Fruit fly (Drosophila melanogaster) whole organism, embryonic: ENCODE results near the gene CG14339.
A peak's percentile ranks its signal among the peaks of the same experiment; 100 is the strongest.

Source experiments
- ATbp ChIP-seq: fragments of 200-800 bp; sonication (Bioruptor generic); optimal IDR thresholded peaks from 2 replicates; lab custom pipeline; 2017; ENCODE audit warnings: missing biosample characterization, mild to moderate bottlenecking, missing genetic modification characterization, missing genetic modification reagents
- Antp ChIP-seq: fragments of 200-800 bp; sonication (Bioruptor generic); optimal IDR thresholded peaks from 3 replicates; lab custom pipeline; 2016; ENCODE audit warnings: missing biosample characterization, missing genetic modification characterization
- B-H2 ChIP-seq: fragments of 200-800 bp; sonication (Bioruptor generic); optimal IDR thresholded peaks from 2 replicates; lab custom pipeline; 2018; ENCODE audit warnings: missing biosample characterization, mild to moderate bottlenecking, missing genetic modification characterization
- BtbVII ChIP-seq: fragments of 200-800 bp; sonication (Bioruptor generic); optimal IDR thresholded peaks from 3 replicates; lab custom pipeline; 2017; ENCODE audit warnings: missing biosample characterization, mild to moderate bottlenecking, missing genetic modification characterization
- CG12071 ChIP-seq: fragments of 200-800 bp; sonication (Bioruptor generic); optimal IDR thresholded peaks from 3 replicates; lab custom pipeline; 2018; ENCODE audit warnings: missing biosample characterization, mild to moderate bottlenecking, missing genetic modification characterization
- CG12659 ChIP-seq: fragments of 200-800 bp; sonication (Bioruptor generic); optimal IDR thresholded peaks from 3 replicates; lab custom pipeline; 2017; ENCODE audit warnings: mild to moderate bottlenecking, missing biosample characterization, missing genetic modification reagents, missing genetic modification characterization
- CG12769 ChIP-seq: fragments of 200-800 bp; sonication (Bioruptor generic); optimal IDR thresholded peaks from 2 replicates; lab custom pipeline; 2019; ENCODE audit warnings: missing biosample characterization, mild to moderate bottlenecking, missing genetic modification characterization, moderate library complexity
- CG15011 ChIP-seq: fragments of 200-800 bp; sonication (Bioruptor generic); optimal IDR thresholded peaks from 3 replicates; lab custom pipeline; 2018; ENCODE audit warnings: missing biosample characterization, mild to moderate bottlenecking, missing genetic modification characterization
- CG15269 ChIP-seq: fragments of 200-800 bp; sonication (Bioruptor generic); optimal IDR thresholded peaks from 2 replicates; lab custom pipeline; 2018; ENCODE audit warnings: missing biosample characterization, mild to moderate bottlenecking, missing genetic modification characterization, moderate library complexity
- CG1602 ChIP-seq: fragments of 200-800 bp; sonication (Bioruptor generic); optimal IDR thresholded peaks from 3 replicates; lab custom pipeline; 2016; ENCODE audit warnings: missing biosample characterization, missing genetic modification characterization
- CG17186 ChIP-seq: fragments of 200-800 bp; sonication (Bioruptor generic); optimal IDR thresholded peaks from 3 replicates; lab custom pipeline; 2017; ENCODE audit warnings: missing biosample characterization, missing genetic modification reagents, missing genetic modification characterization
- CG18599 ChIP-seq: fragments of 200-800 bp; sonication (Bioruptor generic); optimal IDR thresholded peaks from 3 replicates; lab custom pipeline; 2017; ENCODE audit warnings: missing biosample characterization, missing genetic modification characterization, mild to moderate bottlenecking, moderate library complexity, missing genetic modification reagents
- CG2120 ChIP-seq: fragments of 200-800 bp; sonication (Bioruptor generic); optimal IDR thresholded peaks from 3 replicates; lab custom pipeline; 2016; ENCODE audit warnings: missing biosample characterization, missing genetic modification characterization
- CG2678 ChIP-seq: fragments of 200-800 bp; sonication (Bioruptor generic); optimal IDR thresholded peaks from 3 replicates; lab custom pipeline; 2019; ENCODE audit warnings: missing biosample characterization, mild to moderate bottlenecking, missing genetic modification characterization, moderate library complexity
- CG32532 ChIP-seq: fragments of 200-800 bp; sonication (Bioruptor generic); IDR thresholded peaks from 2 replicates; pipeline ENCODE4 v1.3.6; 2022; ENCODE audit warnings: missing biosample characterization, missing genetic modification characterization
- CG34376 ChIP-seq: fragments of 200-800 bp; sonication (Bioruptor generic); optimal IDR thresholded peaks from 2 replicates; lab custom pipeline; 2018; ENCODE audit warnings: missing biosample characterization, mild to moderate bottlenecking, missing genetic modification characterization
- CG4360 ChIP-seq: fragments of 200-800 bp; sonication (Bioruptor generic); IDR thresholded peaks from 2 replicates; pipeline ENCODE4 v1.3.6; 2022; ENCODE audit warnings: missing biosample characterization, missing genetic modification characterization
- CG6175 ChIP-seq: fragments of 200-800 bp; sonication (Bioruptor generic); IDR thresholded peaks from 3 replicates; pipeline ENCODE4 v1.3.6; 2022; ENCODE audit warnings: missing biosample characterization, missing genetic modification characterization
- CG6813 ChIP-seq: fragments of 200-800 bp; sonication (Bioruptor generic); optimal IDR thresholded peaks from 2 replicates; lab custom pipeline; 2017; ENCODE audit warnings: missing biosample characterization, missing genetic modification characterization, mild to moderate bottlenecking, moderate library complexity, missing genetic modification reagents
- CG8089 ChIP-seq: fragments of 200-800 bp; sonication (Bioruptor generic); optimal IDR thresholded peaks from 3 replicates; lab custom pipeline; 2016; ENCODE audit warnings: missing biosample characterization, missing genetic modification characterization
- CG8281 ChIP-seq: fragments of 200-800 bp; sonication (Bioruptor generic); optimal IDR thresholded peaks from 2 replicates; lab custom pipeline; 2018; ENCODE audit warnings: missing biosample characterization, mild to moderate bottlenecking, missing genetic modification characterization, moderate library complexity
- CrebB ChIP-seq: fragments of 200-800 bp; sonication (Bioruptor generic); optimal IDR thresholded peaks from 3 replicates; lab custom pipeline; 2018; ENCODE audit warnings: missing biosample characterization, mild to moderate bottlenecking, missing genetic modification characterization
- Dip3 ChIP-seq: fragments of 200-800 bp; sonication (Bioruptor generic); optimal IDR thresholded peaks from 3 replicates; lab custom pipeline; 2016; ENCODE audit warnings: missing biosample characterization, missing genetic modification characterization
- Doc3 ChIP-seq: fragments of 200-800 bp; sonication (Bioruptor generic); IDR thresholded peaks from 3 replicates; pipeline ENCODE4 v1.3.6; 2022; ENCODE audit warnings: missing biosample characterization, missing genetic modification characterization; ENCODE audit not compliant: partially characterized antibody
- Drgx ChIP-seq: fragments of 200-800 bp; sonication (Bioruptor generic); IDR thresholded peaks from 2 replicates; pipeline ENCODE4 v1.3.6; 2022; ENCODE audit warnings: missing biosample characterization, missing genetic modification characterization
- E2f1 ChIP-seq: fragments of 200-800 bp; sonication (Bioruptor generic); IDR thresholded peaks from 2 replicates; pipeline ENCODE4 v1.3.6; 2022; ENCODE audit warnings: missing biosample characterization, missing genetic modification characterization
- Ets65A ChIP-seq: fragments of 200-800 bp; sonication (Bioruptor generic); peaks from one replicate; lab custom pipeline; 2016; ENCODE audit warnings: missing biosample characterization, missing genetic modification characterization
- Fer3 ChIP-seq: fragments of 200-800 bp; sonication (Bioruptor generic); optimal IDR thresholded peaks from 2 replicates; lab custom pipeline; 2018; ENCODE audit warnings: missing biosample characterization, mild to moderate bottlenecking, missing genetic modification characterization, moderate library complexity
- HHEX ChIP-seq: fragments of 200-800 bp; sonication (Bioruptor generic); optimal IDR thresholded peaks from 3 replicates; lab custom pipeline; 2017; ENCODE audit warnings: missing biosample characterization, mild to moderate bottlenecking, missing genetic modification characterization, missing genetic modification reagents
- Hmr ChIP-seq: fragments of 200-800 bp; sonication (Bioruptor generic); optimal IDR thresholded peaks from 3 replicates; lab custom pipeline; 2017; ENCODE audit warnings: mild to moderate bottlenecking, missing biosample characterization, missing genetic modification reagents, missing genetic modification characterization
- Hr78 ChIP-seq, 2 experiments: fragments of 200-800 bp in 1 of 2; fragments of >200 bp in 1 of 2; sonication (Bioruptor generic) in 1 of 2; optimal IDR thresholded peaks; 2 replicates each; lab custom pipeline; 2017 to 2019; ENCODE audit warnings: missing biosample characterization in 2 of 2, missing genetic modification characterization in 2 of 2, mild to moderate bottlenecking in 1 of 2, moderate library complexity in 1 of 2
- Med ChIP-seq: fragments of 200-800 bp; sonication (Bioruptor generic); peaks from one replicate; lab custom pipeline; 2016; ENCODE audit warnings: missing biosample characterization, missing genetic modification characterization, mild to moderate bottlenecking, inconsistent platforms, moderate library complexity
- NC2β ChIP-seq: fragments of 200-800 bp; sonication (Bioruptor generic); optimal IDR thresholded peaks from 2 replicates; lab custom pipeline; 2016; ENCODE audit warnings: missing biosample characterization, missing genetic modification characterization
- Nf-YB ChIP-seq: fragments of 200-800 bp; sonication (Bioruptor generic); optimal IDR thresholded peaks from 3 replicates; lab custom pipeline; 2019; ENCODE audit warnings: missing biosample characterization, mild to moderate bottlenecking, missing genetic modification characterization, moderate library complexity
- PHDP ChIP-seq: fragments of 200-800 bp; sonication (Bioruptor generic); optimal IDR thresholded peaks from 3 replicates; lab custom pipeline; 2018; ENCODE audit warnings: missing biosample characterization, mild to moderate bottlenecking, missing genetic modification characterization, moderate library complexity
- Pdp1 ChIP-seq, 2 experiments: fragments of 200-800 bp; sonication (Bioruptor generic); optimal IDR thresholded peaks; 3 replicates each; lab custom pipeline; 2016; ENCODE audit warnings: missing biosample characterization in 2 of 2, missing genetic modification characterization in 2 of 2, mild to moderate bottlenecking in 1 of 2, moderate library complexity in 1 of 2
- Rfx ChIP-seq: fragments of 200-800 bp; sonication (Bioruptor generic); IDR thresholded peaks from 2 replicates; pipeline ENCODE4 v1.3.6; 2022; ENCODE audit warnings: missing biosample characterization, missing genetic modification characterization
- Sox100B ChIP-seq: fragments of 200-800 bp; sonication (Bioruptor generic); optimal IDR thresholded peaks from 3 replicates; lab custom pipeline; 2018; ENCODE audit warnings: missing biosample characterization, mild to moderate bottlenecking, missing genetic modification characterization
- Xbp1 ChIP-seq: fragments of 200-800 bp; sonication (Bioruptor generic); optimal IDR thresholded peaks from 3 replicates; lab custom pipeline; 2016; ENCODE audit warnings: missing biosample characterization, mild to moderate bottlenecking, missing genetic modification characterization
- abd-A ChIP-seq: fragments of 200-800 bp; sonication (Bioruptor generic); optimal IDR thresholded peaks from 3 replicates; lab custom pipeline; 2019; ENCODE audit warnings: missing biosample characterization, mild to moderate bottlenecking, missing genetic modification characterization, moderate library complexity
- bbx ChIP-seq: fragments of 200-800 bp; sonication (Bioruptor generic); IDR thresholded peaks from 2 replicates; pipeline ENCODE4 v1.3.6; 2022; ENCODE audit warnings: missing biosample characterization, missing genetic modification characterization; ENCODE audit not compliant: partially characterized antibody
- bcd ChIP-seq: fragments of 200-800 bp; sonication (Bioruptor generic); optimal IDR thresholded peaks from 2 replicates; lab custom pipeline; 2017; ENCODE audit warnings: missing biosample characterization, mild to moderate bottlenecking, missing genetic modification characterization
- cwo ChIP-seq: fragments of 200-800 bp; sonication (Bioruptor generic); optimal IDR thresholded peaks from 3 replicates; lab custom pipeline; 2017; ENCODE audit warnings: missing biosample characterization, missing genetic modification characterization, mild to moderate bottlenecking, moderate library complexity, missing genetic modification reagents
- lab ChIP-seq: fragments of 200-800 bp; sonication (Bioruptor generic); optimal IDR thresholded peaks from 3 replicates; lab custom pipeline; 2017; ENCODE audit warnings: missing biosample characterization, missing genetic modification characterization, mild to moderate bottlenecking, moderate library complexity, missing genetic modification reagents
- mirr ChIP-seq: fragments of 200-800 bp; sonication (Bioruptor generic); optimal IDR thresholded peaks from 3 replicates; lab custom pipeline; 2018; ENCODE audit warnings: missing biosample characterization, mild to moderate bottlenecking, missing genetic modification characterization
- ranshi ChIP-seq: fragments of 200-800 bp; sonication (Bioruptor generic); IDR thresholded peaks from 2 replicates; pipeline ENCODE4 v1.3.6; 2022; ENCODE audit warnings: missing biosample characterization, missing genetic modification characterization
- seq ChIP-seq: fragments of 200-800 bp; sonication (Bioruptor generic); IDR thresholded peaks from 2 replicates; pipeline ENCODE4 v1.3.6; 2022; ENCODE audit warnings: missing biosample characterization, missing genetic modification characterization
- tap ChIP-seq: fragments of 200-800 bp; optimal IDR thresholded peaks from 3 replicates; lab custom pipeline; 2019; ENCODE audit warnings: missing biosample characterization, mild to moderate bottlenecking, missing genetic modification characterization, moderate library complexity
- tio ChIP-seq: fragments of 200-800 bp; sonication (Bioruptor generic); optimal IDR thresholded peaks from 2 replicates; lab custom pipeline; 2017; ENCODE audit warnings: missing biosample characterization, missing genetic modification characterization, inconsistent platforms

The CG14339 gene

dm6 chr2L:1125437-1125836 is 17.1 kb downstream of the CG14339 start:
- TF ChIP-seq Pdp1 (GFP tag; optimal IDR thresholded peaks at IDR 0.05; lab: Kevin White, UChicago): peak in 1 of 2 experiments; percentile 26
- TF ChIP-seq CG15269 (tag; lab: Kevin White, UChicago): no peak
- no peak for TF ChIP-seq CG8089 (GFP tag; lab: Kevin White, UChicago)
- TF ChIP-seq seq (GFP tag; lab: Robert Waterston, UW): 0 out of 2 replicates have a peak, but pooled peaks have one; percentile 18
- TF ChIP-seq CG15011: peak; percentile 24
- no peak for TF ChIP-seq ranshi (GFP tag; lab: Robert Waterston, UW)
- peak; percentile 69 for TF ChIP-seq mirr (GFP tag; lab: Kevin White, UChicago)
- TF ChIP-seq CG6813 (GFP tag; lab: Kevin White, UChicago): peak; percentile 15
- peak; percentile 76 for TF ChIP-seq CG34376
- TF ChIP-seq Sox100B (GFP tag; lab: Kevin White, UChicago): no peak
- TF ChIP-seq CG12071 (GFP tag; lab: Kevin White, UChicago): peak; percentile 3
- peak; percentile 10; the same call in 1 of the 2 replicates for TF ChIP-seq CG32532
- TF ChIP-seq CrebB (tag; lab: Kevin White, UChicago): peak; percentile 43
- TF ChIP-seq CG17186 (GFP tag; lab: Kevin White, UChicago): no peak
- peak; percentile 25 for TF ChIP-seq CG18599 (GFP tag; lab: Kevin White, UChicago)
- TF ChIP-seq Nf-YB: no peak
- no peak for TF ChIP-seq Antp (GFP tag; lab: Kevin White, UChicago)
- TF ChIP-seq CG6175 (GFP tag; lab: Robert Waterston, UW): peak; percentile 90; the same call in 2 of the 3 replicates
- no peak for TF ChIP-seq E2f1 (GFP tag; lab: Robert Waterston, UW)
- no peak for TF ChIP-seq NC2β (GFP tag; lab: Kevin White, UChicago)
- peak; percentile 18 for TF ChIP-seq CG2120 (GFP tag; lab: Kevin White, UChicago)
- peak in 1 of 2 experiments; percentile 6 for TF ChIP-seq Hr78 (GFP tag; optimal IDR thresholded peaks at IDR 0.05; lab: Kevin White, UChicago)
- no peak for TF ChIP-seq Xbp1 (GFP tag; lab: Kevin White, UChicago)
- TF ChIP-seq lab (GFP tag; lab: Kevin White, UChicago): peak; percentile 22
- 0 out of 2 replicates have a peak, but pooled peaks have one; percentile 26 for TF ChIP-seq Rfx (GFP tag; lab: Robert Waterston, UW)
- no peak for TF ChIP-seq Doc3 (GFP tag; lab: Robert Waterston, UW)
- 0 out of 2 replicates have a peak, but pooled peaks have one; percentile 16 for TF ChIP-seq Drgx (GFP tag; lab: Robert Waterston, UW)
- TF ChIP-seq ATbp (GFP tag; lab: Kevin White, UChicago): peak; percentile 20
- peak; percentile 63 for TF ChIP-seq cwo (GFP tag; lab: Kevin White, UChicago)
- TF ChIP-seq abd-A (tag; lab: Kevin White, UChicago): peak; percentile 9
- TF ChIP-seq CG12769 (tag; lab: Kevin White, UChicago): peak; percentile 55
- peak; percentile 28 for TF ChIP-seq BtbVII
- peak; percentile 16 for TF ChIP-seq Ets65A
- TF ChIP-seq CG4360 (GFP tag; lab: Robert Waterston, UW): no peak
- peak; percentile 13 for TF ChIP-seq CG12659 (GFP tag; lab: Kevin White, UChicago)
- TF ChIP-seq Hmr (GFP tag; lab: Kevin White, UChicago): peak; percentile 1
- TF ChIP-seq HHEX (GFP tag; lab: Kevin White, UChicago): peak; percentile 44
- peak; percentile 73 for TF ChIP-seq Med (GFP tag; lab: Kevin White, UChicago)
- TF ChIP-seq Dip3: no peak
- TF ChIP-seq tap (tag; lab: Kevin White, UChicago): no peak
- no peak for TF ChIP-seq bbx (GFP tag; lab: Robert Waterston, UW)
- peak; percentile 8 for TF ChIP-seq PHDP (tag; lab: Kevin White, UChicago)
- peak; percentile 19 for TF ChIP-seq CG2678 (tag; lab: Kevin White, UChicago)
- peak; percentile 5 for TF ChIP-seq Fer3 (tag; lab: Kevin White, UChicago)
- peak; percentile 58 for TF ChIP-seq B-H2
- TF ChIP-seq CG8281 (tag; lab: Kevin White, UChicago): peak; percentile 99
- TF ChIP-seq CG1602 (GFP tag; lab: Kevin White, UChicago): no peak
- TF ChIP-seq tio (GFP tag; lab: Kevin White, UChicago): no peak
- no peak for TF ChIP-seq bcd (GFP tag; lab: Kevin White, UChicago)
